Worm (Caenorhabditis elegans) whole organism, midembryonic: ENCODE measurements around the gene elo-7.

Experiments used
- T22C8.4 ChIP-seq: fragments of 200-800 bp; sonication (Bioruptor generic); IDR thresholded peaks from 2 replicates; pipeline ENCODE4 v1.3.6; 2022; ENCODE audit warnings: missing genetic modification characterization, missing compliant biosample characterization
- cog-1 ChIP-seq: sonication (generic microtip); optimal IDR thresholded peaks from 2 replicates; lab custom pipeline; 2016; ENCODE audit warnings: missing genetic modification characterization, missing compliant biosample characterization
- flt-1 ChIP-seq: fragments of 200-800 bp; sonication (Bioruptor generic); IDR thresholded peaks from 2 replicates; pipeline ENCODE4 v1.3.6; 2022; ENCODE audit warnings: missing genetic modification characterization, missing compliant biosample characterization
- klf-2 ChIP-seq: fragments of 200-800 bp; sonication (Bioruptor generic); conservative IDR thresholded peaks from 2 replicates; pipeline ENCODE4 v1.3.6; 2022; ENCODE audit warnings: missing genetic modification reagents, missing genetic modification characterization, missing compliant biosample characterization
- med-1 ChIP-seq: sonication (generic microtip); optimal IDR thresholded peaks from 2 replicates; lab custom pipeline; 2017; ENCODE audit warnings: missing genetic modification characterization, mild to moderate bottlenecking, missing compliant biosample characterization, antibody characterized with exemption, missing genetic modification reagents; ENCODE audit not compliant: insufficient read depth
- ref-1 ChIP-seq: fragments of 200-800 bp; sonication (Bioruptor generic); conservative IDR thresholded peaks from 2 replicates; pipeline ENCODE4 v1.3.6; 2022; ENCODE audit warnings: missing genetic modification reagents, missing genetic modification characterization, missing compliant biosample characterization
- tab-1 ChIP-seq: fragments of 200-800 bp; sonication (Bioruptor generic); IDR thresholded peaks from 2 replicates; pipeline ENCODE4 v1.3.6; 2022; ENCODE audit warnings: missing genetic modification characterization, missing compliant biosample characterization
- ztf-23 ChIP-seq: fragments of 200-800 bp; sonication (Bioruptor generic); IDR thresholded peaks from 2 replicates; pipeline ENCODE4 v1.3.6; 2022; ENCODE audit warnings: missing genetic modification reagents, missing genetic modification characterization, missing compliant biosample characterization
- ztf-29 ChIP-seq: fragments of 200-800 bp; sonication (Bioruptor generic); IDR thresholded peaks from 2 replicates; pipeline ENCODE4 v1.3.6; 2022; ENCODE audit warnings: missing genetic modification reagents, missing genetic modification characterization, missing compliant biosample characterization

Gene elo-7

DNA sequence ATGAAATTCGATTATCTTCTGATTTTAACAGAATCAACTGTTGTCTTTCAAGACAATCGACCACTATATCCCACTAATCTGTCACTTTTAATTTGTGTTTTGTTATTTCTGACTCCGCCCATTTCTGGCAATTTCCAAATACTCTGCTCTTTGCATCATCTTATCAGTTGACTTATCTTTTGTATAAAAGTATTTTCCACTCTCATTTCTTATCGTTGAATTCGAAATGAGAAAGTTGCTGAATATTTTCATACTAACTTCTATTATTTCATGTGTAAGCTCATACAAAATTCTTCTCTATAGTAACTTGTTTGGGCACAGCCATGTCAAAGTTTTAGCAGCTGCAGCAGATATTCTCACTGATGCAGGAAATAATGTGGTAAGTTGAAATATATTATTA lies 29.6 kb upstream of the elo-7 start, which contains the start of gene ugt-21:
Gene ugt-21 (plus strand): TSS at position 212 of the 400 bp plus-strand sequence.
- no peak for TF ChIP-seq ztf-23 (GFP tag; lab: Robert Waterston, UW)
- no peak for TF ChIP-seq med-1 (GFP tag; lab: Kevin White, UChicago)
- TF ChIP-seq flt-1 (GFP tag; lab: Robert Waterston, UW) = no peak
- no peak for TF ChIP-seq T22C8.4 (GFP tag; lab: Robert Waterston, UW)
- TF ChIP-seq ztf-29 = no peak
- no peak for TF ChIP-seq klf-2 (GFP tag; lab: Robert Waterston, UW)
- no peak for TF ChIP-seq cog-1 (tag; lab: Kevin White, UChicago)
- no peak for TF ChIP-seq ref-1 (GFP tag; lab: Robert Waterston, UW)
- no peak for TF ChIP-seq tab-1

DNA sequence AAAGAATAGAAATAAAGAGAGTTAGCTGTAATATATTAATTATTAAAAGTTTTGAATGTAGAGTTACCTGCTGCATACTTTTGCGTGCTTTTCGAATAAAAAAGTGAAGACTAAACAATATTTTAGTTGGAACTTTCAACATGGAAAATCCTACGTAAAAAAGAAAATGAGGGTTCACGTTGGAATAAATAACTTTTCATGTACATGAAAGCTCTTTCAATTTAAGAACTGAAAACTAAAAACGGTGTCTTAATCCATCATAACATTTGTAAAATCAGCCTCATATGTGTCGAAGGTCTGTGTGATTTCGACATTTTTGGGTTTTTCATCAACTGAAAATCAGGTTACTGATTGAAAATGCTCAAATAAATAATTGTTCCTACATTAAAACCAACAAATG lies 23.5 kb upstream of the elo-7 start, which contains the start of gene ttr-9:
Gene ttr-9 (minus strand): TSS at position 101 of the 400 bp plus-strand sequence.
- no peak for TF ChIP-seq flt-1 (GFP tag; lab: Robert Waterston, UW)
- no peak for TF ChIP-seq cog-1 (tag; lab: Kevin White, UChicago)
- TF ChIP-seq ref-1 (GFP tag; lab: Robert Waterston, UW) = no peak
- no peak for TF ChIP-seq T22C8.4 (GFP tag; lab: Robert Waterston, UW)
- no peak for TF ChIP-seq ztf-23 (GFP tag; lab: Robert Waterston, UW)
- no peak for TF ChIP-seq klf-2 (GFP tag; lab: Robert Waterston, UW)
- TF ChIP-seq med-1 (GFP tag; lab: Kevin White, UChicago) = no peak
- TF ChIP-seq ztf-29 = no peak
- TF ChIP-seq tab-1 = no peak

DNA sequence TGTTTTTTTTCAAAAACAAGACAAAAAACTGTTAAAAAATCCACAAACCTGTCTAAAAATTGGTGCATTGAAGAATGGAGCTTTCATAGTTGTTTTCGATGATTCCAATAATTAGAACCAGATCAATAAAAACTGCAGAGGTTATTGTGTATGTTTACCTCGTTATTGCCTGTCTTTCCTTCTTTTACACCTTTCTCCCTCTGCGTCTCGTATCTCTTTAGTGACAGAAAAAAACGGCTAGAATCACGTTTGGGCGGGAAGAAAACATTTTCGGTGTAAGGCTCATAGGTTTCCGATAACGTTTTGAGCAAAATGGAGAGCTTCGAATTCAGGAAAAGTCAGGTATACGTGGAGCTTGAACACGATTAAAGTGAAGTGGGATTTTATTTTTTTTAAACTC lies 21.1 kb upstream of the elo-7 start, which contains the start of gene ethe-1:
Gene ethe-1 (minus strand): TSS at position 150 of the 400 bp plus-strand sequence.
- no peak for TF ChIP-seq klf-2 (GFP tag; lab: Robert Waterston, UW)
- TF ChIP-seq T22C8.4 (GFP tag; lab: Robert Waterston, UW) = no peak
- no peak for TF ChIP-seq med-1 (GFP tag; lab: Kevin White, UChicago)
- TF ChIP-seq tab-1 = no peak
- no peak for TF ChIP-seq cog-1 (tag; lab: Kevin White, UChicago)
- TF ChIP-seq ztf-29 = no peak
- no peak for TF ChIP-seq ztf-23 (GFP tag; lab: Robert Waterston, UW)
- no peak for TF ChIP-seq flt-1 (GFP tag; lab: Robert Waterston, UW)
- TF ChIP-seq ref-1 (GFP tag; lab: Robert Waterston, UW) = no peak

DNA sequence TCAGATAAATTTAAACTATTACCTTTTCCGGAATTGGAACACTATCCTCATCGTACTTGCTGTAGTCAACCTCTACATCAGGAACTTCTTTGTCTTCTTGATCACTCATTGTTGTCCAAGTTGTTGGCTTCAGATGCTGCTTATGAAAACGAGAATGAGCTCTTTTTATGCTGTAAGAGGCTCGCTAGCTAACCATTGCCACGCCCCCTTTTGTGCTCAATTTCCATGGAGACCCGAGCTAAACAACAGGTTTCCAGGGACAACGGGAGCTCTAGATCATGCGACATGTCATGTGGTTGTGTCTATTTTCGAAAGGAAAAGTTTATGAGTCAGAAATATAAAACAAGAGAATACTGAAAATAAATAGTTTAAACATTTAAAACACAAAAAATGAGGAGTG lies 19.3 kb upstream of the elo-7 start, which contains the start of gene C33A12.4:
Gene C33A12.4 (minus strand): TSS at position 131 of the 400 bp plus-strand sequence.
- TF ChIP-seq ref-1 (GFP tag; lab: Robert Waterston, UW) (no peak), klf-2 (GFP tag; lab: Robert Waterston, UW) (no peak), cog-1 (tag; lab: Kevin White, UChicago) (no peak), flt-1 (GFP tag; lab: Robert Waterston, UW) (no peak), ztf-29 (no peak), T22C8.4 (GFP tag; lab: Robert Waterston, UW) (no peak), tab-1 (no peak), med-1 (GFP tag; lab: Kevin White, UChicago) (no peak), ztf-23 (GFP tag; lab: Robert Waterston, UW) (no peak)

DNA sequence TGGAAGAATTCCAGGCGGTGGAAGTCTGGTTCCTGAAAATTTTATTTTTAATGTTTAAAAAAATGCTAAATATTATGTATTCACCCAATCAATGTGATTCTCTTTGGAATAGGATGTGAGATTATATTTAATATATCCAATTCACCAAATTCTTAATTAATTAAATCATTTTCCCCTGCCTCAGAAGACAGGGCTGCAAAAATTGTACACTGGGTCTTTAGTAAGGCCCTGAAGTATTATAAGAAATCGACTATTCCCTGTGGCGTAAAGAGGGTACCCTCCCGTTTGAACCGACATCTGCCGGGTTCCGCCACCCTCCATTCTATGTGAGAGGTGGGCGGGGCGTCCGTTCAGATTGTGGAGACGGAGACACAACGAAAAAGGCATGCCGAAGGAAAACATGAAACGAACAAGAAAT lies 18.5 kb upstream of the elo-7 start:
- TF ChIP-seq ztf-29 = no peak

DNA sequence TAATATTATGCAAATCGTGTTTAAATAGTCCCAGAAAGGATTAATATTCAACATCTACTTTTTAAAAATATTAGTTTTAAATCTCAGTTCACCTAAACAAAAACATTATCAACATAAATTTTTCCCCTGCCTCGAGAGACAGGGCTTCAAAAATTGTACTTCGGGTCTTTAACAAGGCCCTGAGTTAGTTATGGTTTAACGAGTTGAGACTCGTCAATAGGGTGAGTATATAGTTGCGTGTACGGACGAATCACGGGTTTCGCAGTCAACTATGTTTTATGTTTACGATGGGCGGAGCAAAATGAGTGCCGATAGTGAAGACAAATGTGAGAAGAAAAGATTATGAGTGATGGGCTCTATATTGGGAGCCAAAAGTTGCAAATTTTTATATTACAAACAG lies 18.1 kb upstream of the elo-7 start:
- TF ChIP-seq cog-1 (tag; lab: Kevin White, UChicago) (no peak), med-1 (GFP tag; lab: Kevin White, UChicago) (no peak), ref-1 (GFP tag; lab: Robert Waterston, UW) (no peak), flt-1 (GFP tag; lab: Robert Waterston, UW) (no peak), tab-1 (no peak), ztf-29 (no peak), T22C8.4 (GFP tag; lab: Robert Waterston, UW) (no peak), klf-2 (GFP tag; lab: Robert Waterston, UW) (no peak), ztf-23 (GFP tag; lab: Robert Waterston, UW) (no peak)

DNA sequence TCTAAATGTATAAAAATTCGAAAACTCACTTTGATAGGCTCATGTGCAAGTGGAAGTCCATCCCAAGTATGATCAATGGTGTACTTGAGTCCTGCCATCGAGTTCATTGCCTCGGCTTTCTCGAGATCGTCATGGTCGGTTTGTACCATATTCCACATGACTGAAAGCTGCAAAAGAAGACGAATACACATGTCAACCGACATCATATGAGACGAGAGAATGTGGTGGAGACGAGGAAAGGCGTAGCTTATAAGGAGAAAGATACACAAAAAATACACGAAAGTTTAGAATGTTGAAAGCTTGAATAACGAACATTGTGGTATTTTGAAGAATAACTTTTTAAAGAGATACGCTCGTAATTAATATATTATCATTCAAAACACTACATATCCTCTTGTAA lies 16.9 kb upstream of the elo-7 start, which contains the start of gene C33A12.3:
Gene C33A12.3 (minus strand): TSS at position 167 of the 400 bp plus-strand sequence.
- no peak for TF ChIP-seq med-1 (GFP tag; lab: Kevin White, UChicago)
- no peak for TF ChIP-seq T22C8.4 (GFP tag; lab: Robert Waterston, UW)

DNA sequence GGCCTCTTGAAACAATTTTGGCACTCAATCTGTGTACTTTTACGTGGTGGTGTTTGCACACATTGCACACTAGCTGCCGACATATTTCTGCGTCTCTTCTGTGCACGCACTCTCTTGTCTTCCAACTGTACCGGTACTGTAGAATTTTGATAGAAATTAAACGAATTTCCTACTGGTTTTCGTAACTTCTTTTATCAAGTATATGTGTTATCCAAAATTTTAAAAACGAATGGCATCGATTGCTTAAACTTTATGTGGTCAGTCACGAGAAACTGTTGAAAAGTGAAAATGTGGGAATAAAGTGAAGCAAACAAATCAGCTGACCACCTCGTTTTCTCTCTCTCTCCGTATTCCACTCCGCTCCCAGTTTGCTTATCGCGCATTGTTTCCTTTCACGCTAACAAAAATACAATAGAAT lies 16.4 kb upstream of the elo-7 start:
- TF ChIP-seq ztf-29 = no peak
- TF ChIP-seq tab-1 = no peak

DNA sequence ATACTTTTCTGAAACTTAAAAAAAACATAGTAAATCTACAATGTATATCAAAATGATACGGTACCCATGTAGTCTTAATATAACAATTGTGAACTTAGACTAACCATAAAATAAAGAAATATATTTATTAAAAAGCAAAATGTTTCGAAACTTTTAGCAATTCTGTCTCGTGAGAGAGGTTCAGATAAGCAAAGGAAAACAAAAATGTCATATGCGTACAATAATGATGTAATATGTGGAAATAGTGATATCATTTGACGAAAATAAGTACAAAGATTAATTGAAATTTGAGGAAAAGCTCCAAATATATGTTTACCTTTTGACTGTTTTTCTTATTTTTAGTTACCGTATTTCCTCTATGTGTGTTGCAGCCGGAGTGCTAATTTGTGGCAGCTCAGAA lies 15.6 kb upstream of the elo-7 start:
- TF ChIP-seq ztf-23 (GFP tag; lab: Robert Waterston, UW) (no peak), tab-1 (no peak), T22C8.4 (GFP tag; lab: Robert Waterston, UW) (no peak), klf-2 (GFP tag; lab: Robert Waterston, UW) (no peak), ztf-29 (no peak), flt-1 (GFP tag; lab: Robert Waterston, UW) (no peak), med-1 (GFP tag; lab: Kevin White, UChicago) (no peak), cog-1 (tag; lab: Kevin White, UChicago) (no peak), ref-1 (GFP tag; lab: Robert Waterston, UW) (no peak)

DNA sequence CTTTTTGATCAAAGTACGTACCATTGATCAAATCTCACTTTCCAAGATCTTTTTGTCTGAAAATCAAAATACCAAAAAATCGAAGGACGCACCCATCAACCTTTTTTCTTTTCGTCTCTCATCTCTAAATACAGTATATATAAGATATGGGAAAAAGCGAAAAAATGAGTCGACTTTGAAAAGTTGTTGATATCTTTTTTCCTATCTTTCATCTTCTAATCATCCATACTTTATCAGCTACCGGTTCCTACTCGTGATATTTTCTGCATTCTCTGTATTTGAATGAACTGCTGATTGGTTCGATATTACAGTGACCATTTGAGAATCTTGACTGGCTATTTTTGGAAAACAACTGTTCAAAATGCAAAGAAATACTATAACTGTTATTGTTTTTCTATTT lies 12.9 kb upstream of the elo-7 start, which contains the start of gene C33A12.19:
Gene C33A12.19 (plus strand): TSS at position 169 of the 400 bp plus-strand sequence.
- TF ChIP-seq T22C8.4 (GFP tag; lab: Robert Waterston, UW) = no peak
- no peak for TF ChIP-seq cog-1 (tag; lab: Kevin White, UChicago)
- TF ChIP-seq ref-1 (GFP tag; lab: Robert Waterston, UW) = no peak
- TF ChIP-seq ztf-23 (GFP tag; lab: Robert Waterston, UW) = no peak
- TF ChIP-seq med-1 (GFP tag; lab: Kevin White, UChicago) = no peak
- TF ChIP-seq tab-1 = no peak
- no peak for TF ChIP-seq flt-1 (GFP tag; lab: Robert Waterston, UW)
- TF ChIP-seq ztf-29 = no peak
